Fruit fly (Drosophila melanogaster) whole organism, embryonic: ENCODE measurements around the gene eIF2gamma.

Experiments
- Abd-B ChIP-seq: fragments of 200-800 bp; sonication (Bioruptor generic); optimal IDR thresholded peaks from 2 replicates; lab custom pipeline; 2018; ENCODE audit warnings: missing biosample characterization, mild to moderate bottlenecking, missing genetic modification characterization, moderate library complexity
- Blimp-1 ChIP-seq: fragments of 200-800 bp; sonication (Bioruptor generic); optimal IDR thresholded peaks from 3 replicates; lab custom pipeline; 2018; ENCODE audit warnings: missing biosample characterization, missing genetic modification characterization, mild to moderate bottlenecking, moderate library complexity, missing genetic modification reagents
- CG10147 ChIP-seq: fragments of 200-800 bp; sonication (Bioruptor generic); optimal IDR thresholded peaks from 2 replicates; lab custom pipeline; 2019; ENCODE audit warnings: missing biosample characterization, mild to moderate bottlenecking, missing genetic modification characterization, moderate library complexity
- CG10321 ChIP-seq: fragments of 200-800 bp; sonication (Bioruptor generic); IDR thresholded peaks from 2 replicates; pipeline ENCODE4 v1.3.6; 2022; ENCODE audit warnings: missing biosample characterization, missing genetic modification characterization
- CG10462 ChIP-seq: fragments of 200-800 bp; sonication (Bioruptor generic); optimal IDR thresholded peaks from 2 replicates; lab custom pipeline; 2016; ENCODE audit warnings: missing biosample characterization, missing genetic modification characterization
- CG10654 ChIP-seq: fragments of 200-800 bp; sonication (Bioruptor generic); optimal IDR thresholded peaks from 2 replicates; lab custom pipeline; 2016; ENCODE audit warnings: missing biosample characterization, missing genetic modification characterization
- CG13296 ChIP-seq: fragments of 200-800 bp; sonication (Bioruptor generic); optimal IDR thresholded peaks from 3 replicates; lab custom pipeline; 2018; ENCODE audit warnings: missing biosample characterization, mild to moderate bottlenecking, missing genetic modification characterization
- CG13624 ChIP-seq: fragments of 200-800 bp; sonication (Bioruptor generic); optimal IDR thresholded peaks from 2 replicates; lab custom pipeline; 2016; ENCODE audit warnings: missing biosample characterization, missing genetic modification characterization
- CG15514 ChIP-seq: fragments of 200-800 bp; sonication (Bioruptor generic); optimal IDR thresholded peaks from 3 replicates; lab custom pipeline; 2017; ENCODE audit warnings: missing biosample characterization, missing genetic modification characterization, mild to moderate bottlenecking, moderate library complexity, missing genetic modification reagents
- CG2199 ChIP-seq: fragments of 200-800 bp; sonication (Bioruptor generic); IDR thresholded peaks from 3 replicates; pipeline ENCODE4 v1.3.6; 2022; ENCODE audit warnings: missing biosample characterization, missing genetic modification characterization
- CG2875 ChIP-seq: fragments of 200-800 bp; sonication (Bioruptor generic); optimal IDR thresholded peaks from 2 replicates; lab custom pipeline; 2017; ENCODE audit warnings: missing biosample characterization, mild to moderate bottlenecking, missing genetic modification characterization, missing genetic modification reagents
- CG3281 ChIP-seq: fragments of 200-800 bp; sonication (Bioruptor generic); optimal IDR thresholded peaks from 3 replicates; lab custom pipeline; 2017; ENCODE audit warnings: missing biosample characterization, mild to moderate bottlenecking, missing genetic modification characterization
- CG3726 ChIP-seq: fragments of 200-800 bp; sonication (Bioruptor generic); IDR thresholded peaks from 3 replicates; pipeline ENCODE4, ENCODE4 v1.3.6; 2022; ENCODE audit warnings: missing biosample characterization, missing genetic modification characterization
- CG7357 ChIP-seq: fragments of 200-800 bp; sonication (Bioruptor generic); IDR thresholded peaks from 3 replicates; pipeline ENCODE4 v1.3.6; 2022; ENCODE audit warnings: missing biosample characterization, missing genetic modification characterization
- CG7556 ChIP-seq: fragments of 200-800 bp; sonication (Bioruptor generic); optimal IDR thresholded peaks from 2 replicates; lab custom pipeline; 2017; ENCODE audit warnings: missing biosample characterization, mild to moderate bottlenecking, missing genetic modification characterization
- CG8944 ChIP-seq: fragments of 200-800 bp; sonication (Bioruptor generic); optimal IDR thresholded peaks from 3 replicates; lab custom pipeline; 2016; ENCODE audit warnings: missing biosample characterization, missing genetic modification characterization
- CoRest ChIP-seq: fragments of 200-800 bp; sonication (Bioruptor generic); optimal IDR thresholded peaks from 3 replicates; lab custom pipeline; 2018; ENCODE audit warnings: missing biosample characterization, mild to moderate bottlenecking, missing genetic modification characterization, moderate library complexity
- Elba2 ChIP-seq: fragments of 200-800 bp; sonication (Bioruptor generic); optimal IDR thresholded peaks from 3 replicates; lab custom pipeline; 2016; ENCODE audit warnings: missing biosample characterization, missing genetic modification characterization
- HLH3B ChIP-seq: fragments of 200-800 bp; sonication (Bioruptor generic); IDR thresholded peaks from 2 replicates; pipeline ENCODE4 v1.3.6; 2022; ENCODE audit warnings: missing biosample characterization, missing genetic modification characterization
- Lim3 ChIP-seq: fragments of 200-800 bp; sonication (Bioruptor generic); IDR thresholded peaks from 2 replicates; pipeline ENCODE4 v1.3.6; 2022; ENCODE audit warnings: missing biosample characterization, missing genetic modification characterization
- MTF-1 ChIP-seq: fragments of 200-800 bp; sonication (Bioruptor generic); optimal IDR thresholded peaks from 2 replicates; lab custom pipeline; 2018; ENCODE audit warnings: missing biosample characterization, mild to moderate bottlenecking, missing genetic modification characterization, borderline replicate concordance
- Med ChIP-seq: fragments of 200-800 bp; sonication (Bioruptor generic); peaks from one replicate; lab custom pipeline; 2016; ENCODE audit warnings: missing biosample characterization, missing genetic modification characterization, mild to moderate bottlenecking, inconsistent platforms, moderate library complexity
- Pdp1 ChIP-seq, 2 experiments: fragments of 200-800 bp; sonication (Bioruptor generic); optimal IDR thresholded peaks; 3 replicates each; lab custom pipeline; 2016; ENCODE audit warnings: missing biosample characterization in 2 of 2, missing genetic modification characterization in 2 of 2, mild to moderate bottlenecking in 1 of 2, moderate library complexity in 1 of 2
- Sry-β ChIP-seq: fragments of 200-800 bp; sonication (Bioruptor generic); optimal IDR thresholded peaks from 2 replicates; lab custom pipeline; 2018; ENCODE audit warnings: missing biosample characterization, mild to moderate bottlenecking, missing genetic modification characterization, moderate library complexity
- Taf1 ChIP-seq: fragments of 200-800 bp; sonication (Bioruptor generic); IDR thresholded peaks from 2 replicates; pipeline ENCODE4 v1.3.6; 2022; ENCODE audit warnings: missing biosample characterization, missing genetic modification characterization
- Trl ChIP-seq, 3 experiments: fragments of >200 bp in 2 of 3; fragments of 200-800 bp in 1 of 3; sonication (Bioruptor generic) in 1 of 3; optimal IDR thresholded peaks; 2 replicates in 1 of 3; 3 replicates in 2 of 3; lab custom pipeline; 2016 to 2017; ENCODE audit warnings: missing biosample characterization in 1 of 3, missing genetic modification characterization in 1 of 3
- bbx ChIP-seq: fragments of 200-800 bp; sonication (Bioruptor generic); IDR thresholded peaks from 2 replicates; pipeline ENCODE4 v1.3.6; 2022; ENCODE audit warnings: missing biosample characterization, missing genetic modification characterization; ENCODE audit not compliant: partially characterized antibody
- bcd ChIP-seq: fragments of 200-800 bp; sonication (Bioruptor generic); optimal IDR thresholded peaks from 2 replicates; lab custom pipeline; 2017; ENCODE audit warnings: missing biosample characterization, mild to moderate bottlenecking, missing genetic modification characterization
- cg ChIP-seq: fragments of 200-800 bp; sonication (Bioruptor generic); optimal IDR thresholded peaks from 3 replicates; lab custom pipeline; 2019; ENCODE audit warnings: missing biosample characterization, mild to moderate bottlenecking, missing genetic modification characterization, moderate library complexity
- chif ChIP-seq, 2 experiments: fragments of 200-800 bp; sonication (Bioruptor generic); optimal IDR thresholded peaks; 3 replicates each; lab custom pipeline; 2016; ENCODE audit warnings: missing biosample characterization in 2 of 2, missing genetic modification characterization in 2 of 2
- chinmo ChIP-seq: fragments of 200-800 bp; sonication (Bioruptor generic); IDR thresholded peaks from 4 replicates; pipeline ENCODE4 v1.3.6; 2022; ENCODE audit warnings: missing biosample characterization, missing genetic modification characterization; ENCODE audit not compliant: partially characterized antibody
- corto ChIP-seq: fragments of 200-800 bp; sonication (Bioruptor generic); optimal IDR thresholded peaks from 2 replicates; lab custom pipeline; 2016; ENCODE audit warnings: missing biosample characterization, mild to moderate bottlenecking, missing genetic modification characterization, moderate library complexity
- crc ChIP-seq: fragments of 200-800 bp; sonication (Bioruptor generic); optimal IDR thresholded peaks from 2 replicates; lab custom pipeline; 2016; ENCODE audit warnings: missing biosample characterization, missing genetic modification characterization
- dati ChIP-seq: fragments of 200-800 bp; sonication (Bioruptor generic); IDR thresholded peaks from 2 replicates; pipeline ENCODE4 v1.3.6; 2022; ENCODE audit warnings: missing biosample characterization, missing genetic modification characterization
- dm ChIP-seq: fragments of 200-800 bp; sonication (Bioruptor generic); optimal IDR thresholded peaks from 3 replicates; lab custom pipeline; 2016; ENCODE audit warnings: missing biosample characterization, missing genetic modification characterization
- dmrt99B ChIP-seq: fragments of 200-800 bp; sonication (Bioruptor generic); optimal IDR thresholded peaks from 2 replicates; lab custom pipeline; 2018; ENCODE audit warnings: missing biosample characterization, mild to moderate bottlenecking, missing genetic modification characterization, moderate library complexity
- fd102C ChIP-seq: fragments of 200-800 bp; sonication (Bioruptor generic); optimal IDR thresholded peaks from 2 replicates; lab custom pipeline; 2018; ENCODE audit warnings: missing biosample characterization, mild to moderate bottlenecking, missing genetic modification characterization, moderate library complexity
- ind ChIP-seq: fragments of 200-800 bp; sonication (Bioruptor generic); optimal IDR thresholded peaks from 3 replicates; lab custom pipeline; 2016; ENCODE audit warnings: missing biosample characterization, missing genetic modification characterization
- inv ChIP-seq: fragments of 200-800 bp; sonication (Bioruptor generic); IDR thresholded peaks from 2 replicates; pipeline ENCODE4 v1.3.6; 2022; ENCODE audit warnings: missing biosample characterization, missing genetic modification characterization; ENCODE audit not compliant: partially characterized antibody
- lab ChIP-seq: fragments of 200-800 bp; sonication (Bioruptor generic); optimal IDR thresholded peaks from 3 replicates; lab custom pipeline; 2017; ENCODE audit warnings: missing biosample characterization, missing genetic modification characterization, mild to moderate bottlenecking, moderate library complexity, missing genetic modification reagents
- pzg ChIP-seq: fragments of 200-800 bp; sonication (Bioruptor generic); optimal IDR thresholded peaks from 3 replicates; lab custom pipeline; 2018; ENCODE audit warnings: missing biosample characterization, mild to moderate bottlenecking, missing genetic modification characterization, moderate library complexity
- sens ChIP-seq: fragments of 200-800 bp; sonication (Bioruptor generic); peaks from one replicate; lab custom pipeline; 2016; ENCODE audit warnings: missing biosample characterization, missing genetic modification characterization
- slbo ChIP-seq: fragments of 200-800 bp; sonication (Bioruptor generic); IDR thresholded peaks from 2 replicates; pipeline ENCODE4 v1.3.6; 2022; ENCODE audit warnings: missing biosample characterization, missing genetic modification characterization
- sqz ChIP-seq: fragments of 200-800 bp; sonication (Bioruptor generic); optimal IDR thresholded peaks from 3 replicates; lab custom pipeline; 2018; ENCODE audit warnings: missing biosample characterization, mild to moderate bottlenecking, missing genetic modification characterization
- tio ChIP-seq: fragments of 200-800 bp; sonication (Bioruptor generic); optimal IDR thresholded peaks from 2 replicates; lab custom pipeline; 2017; ENCODE audit warnings: missing biosample characterization, missing genetic modification characterization, inconsistent platforms

The eIF2gamma gene

dm6 chr3R:15293878-15294350 lies 30.7 kb upstream of the eIF2gamma start (continued):
- TF ChIP-seq cg: no peak
- peak; percentile 37 for TF ChIP-seq sens (GFP tag; lab: Kevin White, UChicago)
- TF ChIP-seq CG2875 (GFP tag; lab: Kevin White, UChicago): no peak
- peak; percentile 24; the same call in 1 of the 2 replicates for TF ChIP-seq bbx (GFP tag; lab: Robert Waterston, UW)
- peak in 1 of 2 experiments; percentile 88 for TF ChIP-seq Pdp1 (GFP tag; optimal IDR thresholded peaks at IDR 0.05; lab: Kevin White, UChicago)
- peak; percentile 73 for TF ChIP-seq CG15514 (GFP tag; lab: Kevin White, UChicago)
- 0 out of 4 replicates have a peak, but pooled peaks have one; percentile 4 for TF ChIP-seq chinmo (GFP tag; lab: Robert Waterston, UW)

DNA sequence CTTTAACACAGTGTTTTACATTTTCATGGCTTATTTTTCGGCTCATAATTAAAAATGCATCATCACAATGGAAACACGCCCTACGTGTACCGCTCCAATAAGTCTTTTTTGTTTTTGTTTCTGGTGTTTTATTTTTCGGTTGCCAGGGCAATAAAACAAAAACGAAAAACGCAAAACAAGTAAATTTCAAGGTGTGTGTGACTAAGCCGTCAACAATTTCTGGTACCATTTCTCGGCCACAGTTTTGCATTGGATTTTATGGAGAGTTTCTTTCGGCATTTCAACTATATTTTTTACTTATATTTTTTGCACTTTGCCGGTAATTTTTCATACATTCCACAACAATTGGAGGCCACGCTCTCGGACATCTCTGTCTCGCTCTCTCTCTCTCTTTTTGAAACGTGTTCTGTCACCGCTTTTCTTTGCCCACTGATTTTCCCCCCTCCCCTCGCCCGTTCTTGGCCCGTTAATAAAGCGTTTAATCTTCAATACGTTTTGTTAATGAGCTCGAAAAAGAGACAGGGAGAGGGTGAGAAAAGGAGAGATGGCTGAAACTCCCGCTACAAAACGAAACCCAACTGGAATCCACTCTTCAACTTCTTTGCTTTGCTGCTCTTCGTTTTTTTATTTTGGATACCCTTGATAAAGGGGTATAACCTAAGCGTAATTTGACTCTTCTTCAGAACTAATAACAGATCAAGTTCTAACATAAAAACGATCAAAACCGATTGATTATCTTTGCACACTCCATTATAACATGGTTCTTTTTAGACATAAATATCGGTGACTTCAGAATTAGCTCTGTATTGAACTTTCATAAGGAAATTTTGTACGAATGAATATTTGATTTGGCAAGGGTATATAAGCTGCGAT lies 30.0 kb upstream of the eIF2gamma start:
- TF ChIP-seq CG10462 (GFP tag; lab: Kevin White, UChicago): no peak
- no peak for TF ChIP-seq dati (GFP tag; lab: Robert Waterston, UW)
- TF ChIP-seq ind (GFP tag; lab: Kevin White, UChicago): peak; percentile 12
- TF ChIP-seq Abd-B (GFP tag; lab: Kevin White, UChicago): no peak
- TF ChIP-seq lab (GFP tag; lab: Kevin White, UChicago): peak; percentile 17
- TF ChIP-seq bcd (GFP tag; lab: Kevin White, UChicago): peak; percentile 39
- no peak for TF ChIP-seq fd102C (GFP tag; lab: Kevin White, UChicago)
- no peak for TF ChIP-seq CG10321 (GFP tag; lab: Robert Waterston, UW)
- peak; percentile 0 for TF ChIP-seq CoRest
- no peak for TF ChIP-seq CG10654 (GFP tag; lab: Kevin White, UChicago)
- no peak for TF ChIP-seq tio
- no peak for TF ChIP-seq CG8944 (GFP tag; lab: Kevin White, UChicago)
- TF ChIP-seq CG13624: peak; percentile 29
- 0 out of 2 replicates have a peak, but pooled peaks have one; percentile 15 for TF ChIP-seq HLH3B (GFP tag; lab: Robert Waterston, UW)
- peak; percentile 26 for TF ChIP-seq CG7556
- no peak for TF ChIP-seq inv (GFP tag; lab: Robert Waterston, UW)
- peak; percentile 11 for TF ChIP-seq crc (GFP tag; lab: Kevin White, UChicago)
- TF ChIP-seq MTF-1 (GFP tag; lab: Kevin White, UChicago): no peak
- TF ChIP-seq CG2199 (GFP tag; lab: Robert Waterston, UW): no peak
- TF ChIP-seq CG10147 (GFP tag; lab: Kevin White, UChicago): peak; percentile 19
- no peak for TF ChIP-seq dm (GFP tag; lab: Kevin White, UChicago)
- peak; percentile 77 for TF ChIP-seq sens (GFP tag; lab: Kevin White, UChicago)
- TF ChIP-seq CG3281: peak; percentile 43
- no peak for TF ChIP-seq CG3726 (GFP tag; lab: Robert Waterston, UW)
- TF ChIP-seq corto: peak; percentile 4
- no peak for TF ChIP-seq pzg (GFP tag; lab: Kevin White, UChicago)
- no peak for TF ChIP-seq Sry-β (GFP tag; lab: Kevin White, UChicago)
- 0 out of 2 replicates have a peak, but pooled peaks have one; percentile 21 for TF ChIP-seq slbo
- TF ChIP-seq Trl (optimal IDR thresholded peaks at IDR 0.05; lab: Kevin White, UChicago): peak; percentile 15 to 45
- TF ChIP-seq Trl (GFP tag; optimal IDR thresholded peaks at IDR 0.05; lab: Kevin White, UChicago): no peak
- no peak for TF ChIP-seq Taf1 (GFP tag; lab: Robert Waterston, UW)
- TF ChIP-seq CG13296 (GFP tag; lab: Kevin White, UChicago): no peak
- TF ChIP-seq chif (GFP tag; optimal IDR thresholded peaks at IDR 0.05; lab: Kevin White, UChicago): peak in 1 of 2 experiments; percentile 28
- TF ChIP-seq Med: peak; percentile 81
- TF ChIP-seq CG7357 (GFP tag; lab: Robert Waterston, UW): no peak
- peak; percentile 23 for TF ChIP-seq Blimp-1 (GFP tag; lab: Kevin White, UChicago)
- no peak for TF ChIP-seq Lim3
- TF ChIP-seq sqz (GFP tag; lab: Kevin White, UChicago): peak; percentile 44
- peak; percentile 68 for TF ChIP-seq dmrt99B (tag; lab: Kevin White, UChicago)
- TF ChIP-seq Elba2: no peak
